Fruit fly (Drosophila melanogaster): ENCODE results near the gene CG34288.

dm6 chr3R:22424602-22425190, 22.4 kb downstream of the CG34288 start, which contains the start of gene pinta:
- TF ChIP-seq Ets21C (GFP tag; optimal IDR thresholded peaks at IDR 0.05) (no peak), CG15336 (GFP tag; IDR thresholded peaks at IDR 0.05) (no peak), CG16779 (tag; optimal IDR thresholded peaks at IDR 0.05) (no peak), CG10631 (GFP tag; optimal IDR thresholded peaks at IDR 0.05) (no peak)

Measured in whole organism, prepupa.